Worm (Caenorhabditis elegans) whole organism, midembryonic: Measurements from ENCODE around the gene F58D12.3.

Source experiments
- T22C8.4 ChIP-seq: fragments of 200-800 bp; sonication (Bioruptor generic); IDR thresholded peaks from 2 replicates; pipeline ENCODE4 v1.3.6; 2022; ENCODE audit warnings: missing genetic modification characterization, missing compliant biosample characterization
- cog-1 ChIP-seq: sonication (generic microtip); optimal IDR thresholded peaks from 2 replicates; lab custom pipeline; 2016; ENCODE audit warnings: missing genetic modification characterization, missing compliant biosample characterization
- flt-1 ChIP-seq: fragments of 200-800 bp; sonication (Bioruptor generic); IDR thresholded peaks from 2 replicates; pipeline ENCODE4 v1.3.6; 2022; ENCODE audit warnings: missing genetic modification characterization, missing compliant biosample characterization
- tab-1 ChIP-seq: fragments of 200-800 bp; sonication (Bioruptor generic); IDR thresholded peaks from 2 replicates; pipeline ENCODE4 v1.3.6; 2022; ENCODE audit warnings: missing genetic modification characterization, missing compliant biosample characterization

DNA sequence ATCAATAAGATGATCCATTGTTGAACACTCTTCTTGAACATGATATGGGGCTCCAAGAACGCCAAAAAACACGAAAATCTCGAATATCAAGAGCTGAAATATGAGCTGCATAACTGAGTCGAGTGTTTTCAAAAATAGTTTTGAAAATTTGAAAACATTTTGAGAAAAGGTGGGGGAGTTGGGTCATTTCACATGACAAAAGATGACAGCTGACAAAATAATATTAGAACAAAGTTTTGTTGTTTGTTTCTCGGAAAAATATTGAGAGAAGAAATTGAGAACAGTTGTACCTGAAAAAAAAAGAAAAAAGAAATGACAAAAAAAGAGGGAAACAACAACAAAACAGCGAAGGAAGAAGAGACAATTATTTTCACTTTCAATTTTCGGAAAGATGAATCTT, 40.9 kb downstream of the F58D12.3 start, which contains the start of the genes D1086.2 and D1086.1:
- TF ChIP-seq tab-1 (GFP tag; lab: Robert Waterston, UW) = no peak
- TF ChIP-seq flt-1 (GFP tag; lab: Robert Waterston, UW) = no peak
- no peak for TF ChIP-seq cog-1
- TF ChIP-seq T22C8.4 (GFP tag; lab: Robert Waterston, UW) = no peak
